Fruit fly (Drosophila melanogaster): ENCODE data around the gene CG42324.

The CG42324 gene

DNA sequence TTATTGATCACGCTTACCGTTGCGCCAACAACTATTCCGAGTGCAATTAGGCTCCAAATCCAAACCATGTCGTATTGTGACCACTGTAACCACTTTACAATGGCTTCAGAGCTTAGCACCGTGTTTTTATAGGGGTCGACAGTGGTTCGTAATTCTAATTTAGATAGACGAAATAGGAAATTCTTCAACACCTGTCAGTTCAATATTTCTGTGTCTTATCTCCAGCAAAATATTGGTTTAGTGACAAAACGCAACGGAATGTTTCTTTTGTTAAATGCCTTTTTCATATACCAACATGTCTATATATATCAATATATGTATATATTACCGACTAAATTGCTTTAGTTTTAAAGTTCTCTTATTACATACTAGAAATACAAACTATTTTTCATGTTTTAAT lies 12.3 kb downstream of the CG42324 start, which contains the start of gene CG43074:
CG43074 (minus strand) TSS at position 101 of the 400 bp plus-strand sequence.
- TF ChIP-seq CG8319 (GFP tag; optimal IDR thresholded peaks at IDR 0.05) (no peak), esn (GFP tag; optimal IDR thresholded peaks at IDR 0.05) (no peak), CG6854 (GFP tag; optimal IDR thresholded peaks at IDR 0.05) (no peak), Hr38 (GFP tag; optimal IDR thresholded peaks at IDR 0.05) (no peak), CG15336 (GFP tag; IDR thresholded peaks at IDR 0.05) (no peak), net (GFP tag; optimal IDR thresholded peaks at IDR 0.05) (no peak), CG11294 (GFP tag; IDR thresholded peaks at IDR 0.05) (no peak), CG6792 (GFP tag; optimal IDR thresholded peaks at IDR 0.05) (no peak), CG8119 (GFP tag; IDR thresholded peaks at IDR 0.05) (no peak), Ets96B (tag; optimal IDR thresholded peaks at IDR 0.05) (no peak), CG16779 (tag; optimal IDR thresholded peaks at IDR 0.05) (no peak), fd59A (GFP tag; optimal IDR thresholded peaks at IDR 0.05) (no peak), topi (GFP tag; optimal IDR thresholded peaks at IDR 0.05) (no peak), CG34406 (GFP tag; optimal IDR thresholded peaks at IDR 0.05) (no peak), Gug (GFP tag; IDR thresholded peaks at IDR 0.05) (no peak), fkh (GFP tag; optimal IDR thresholded peaks at IDR 0.05) (no peak), Ets21C (GFP tag; optimal IDR thresholded peaks at IDR 0.05) (no peak)

DNA sequence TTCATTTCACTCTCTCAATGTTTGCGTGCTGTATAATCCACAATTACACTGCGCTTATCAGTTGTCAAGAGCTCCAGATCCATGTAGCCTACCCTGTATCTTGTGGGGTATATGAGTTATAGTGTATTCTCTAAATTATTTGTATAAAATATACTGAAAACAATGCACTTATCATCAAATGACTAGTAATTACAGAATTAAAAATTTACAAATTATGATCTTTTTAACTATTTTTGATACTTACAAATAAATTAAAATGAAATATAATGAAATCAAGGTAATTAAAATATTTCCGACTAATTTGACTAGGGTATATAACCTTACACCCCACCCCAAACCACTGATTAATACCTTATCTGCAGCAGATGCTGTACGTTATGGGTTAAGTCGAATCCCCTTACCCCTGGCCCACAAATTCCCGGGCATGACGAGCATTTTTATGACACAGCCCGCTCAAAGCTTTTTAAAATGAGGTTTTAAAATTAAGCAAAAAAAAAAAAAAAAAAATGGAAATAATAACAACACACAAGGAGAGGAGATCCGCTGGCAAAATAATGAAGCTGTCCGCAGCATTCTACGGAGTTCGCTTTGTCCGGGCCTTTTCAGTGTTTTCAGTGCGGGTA lies 13.0 kb downstream of the CG42324 start:
- TF ChIP-seq CG8319 (GFP tag; optimal IDR thresholded peaks at IDR 0.05) = no peak
- peak; percentile 73 for TF ChIP-seq Eip78C (GFP tag)
- TF ChIP-seq CG31627 (GFP tag; optimal IDR thresholded peaks at IDR 0.05) = no peak
- no peak for TF ChIP-seq Sox102F (GFP tag; optimal IDR thresholded peaks at IDR 0.05)
- peak; percentile 14 for TF ChIP-seq esn (GFP tag; optimal IDR thresholded peaks at IDR 0.05)
- no peak for TF ChIP-seq Eip93F (GFP tag; optimal IDR thresholded peaks at IDR 0.05)
- TF ChIP-seq CG8632 (GFP tag; optimal IDR thresholded peaks at IDR 0.05) = no peak
- peak; percentile 0 for TF ChIP-seq pdm3 (GFP tag; optimal IDR thresholded peaks at IDR 0.05)
- no peak for TF ChIP-seq Sox15 (GFP tag; optimal IDR thresholded peaks at IDR 0.05)
- no peak for TF ChIP-seq vri (GFP tag; optimal IDR thresholded peaks at IDR 0.05)
- TF ChIP-seq Smox (GFP tag; optimal IDR thresholded peaks at IDR 0.05) = peak; percentile 12
- TF ChIP-seq topi (GFP tag; optimal IDR thresholded peaks at IDR 0.05) = no peak
- no peak for TF ChIP-seq Blimp-1 (GFP tag; optimal IDR thresholded peaks at IDR 0.05)
- TF ChIP-seq CG6163 (GFP tag; IDR thresholded peaks at IDR 0.05) = no peak
- no peak for TF ChIP-seq CG16779 (tag; optimal IDR thresholded peaks at IDR 0.05)
- no peak for TF ChIP-seq Ets21C (GFP tag; optimal IDR thresholded peaks at IDR 0.05)
- TF ChIP-seq Ets96B (tag; optimal IDR thresholded peaks at IDR 0.05) = peak; percentile 31
- TF ChIP-seq CG32006 (GFP tag; optimal IDR thresholded peaks at IDR 0.05) = peak; percentile 9
- no peak for TF ChIP-seq acj6 (GFP tag; optimal IDR thresholded peaks at IDR 0.05)
- no peak for TF ChIP-seq CG11902 (GFP tag; optimal IDR thresholded peaks at IDR 0.05)
- no peak for TF ChIP-seq net (GFP tag; optimal IDR thresholded peaks at IDR 0.05)
- TF ChIP-seq fd85E (GFP tag; optimal IDR thresholded peaks at IDR 0.05) = no peak
- no peak for TF ChIP-seq CG9139 (GFP tag; optimal IDR thresholded peaks at IDR 0.05)
- TF ChIP-seq CG7368 (GFP tag; optimal IDR thresholded peaks at IDR 0.05) = no peak
- no peak for TF ChIP-seq CG10669 (GFP tag; optimal IDR thresholded peaks at IDR 0.05)
- no peak for TF ChIP-seq Sox14 (GFP tag; optimal IDR thresholded peaks at IDR 0.05)
- TF ChIP-seq Gug (GFP tag; IDR thresholded peaks at IDR 0.05) = no peak
- no peak for TF ChIP-seq Hr39 (GFP tag; optimal IDR thresholded peaks at IDR 0.05)
- no peak for TF ChIP-seq spab (GFP tag; optimal IDR thresholded peaks at IDR 0.05)
- no peak for TF ChIP-seq CG10631 (GFP tag; optimal IDR thresholded peaks at IDR 0.05)
- TF ChIP-seq achi (GFP tag; optimal IDR thresholded peaks at IDR 0.05) = no peak
- TF ChIP-seq CG11294 (GFP tag; IDR thresholded peaks at IDR 0.05) = no peak
- no peak for TF ChIP-seq salr (GFP tag; optimal IDR thresholded peaks at IDR 0.05)
- TF ChIP-seq fd59A (GFP tag; optimal IDR thresholded peaks at IDR 0.05) = no peak
- no peak for TF ChIP-seq Hr38 (GFP tag; optimal IDR thresholded peaks at IDR 0.05)
- no peak for TF ChIP-seq CG11762 (GFP tag; optimal IDR thresholded peaks at IDR 0.05; ENCODE audit: insufficient read depth)
- no peak for TF ChIP-seq CG6792 (GFP tag; optimal IDR thresholded peaks at IDR 0.05)
- no peak for TF ChIP-seq cyc (GFP tag; optimal IDR thresholded peaks at IDR 0.05)
- no peak for TF ChIP-seq CG1621 (tag; optimal IDR thresholded peaks at IDR 0.05)
- TF ChIP-seq CG34406 (GFP tag; optimal IDR thresholded peaks at IDR 0.05) = peak; percentile 14
- TF ChIP-seq dsx (GFP tag; optimal IDR thresholded peaks at IDR 0.05; ENCODE audit: poor library complexity, severe bottlenecking) = no peak
- no peak for TF ChIP-seq CG15336 (GFP tag; IDR thresholded peaks at IDR 0.05)
- no peak for TF ChIP-seq CG3919 (GFP tag; optimal IDR thresholded peaks at IDR 0.05)
- no peak for TF ChIP-seq Met (GFP tag; optimal IDR thresholded peaks at IDR 0.05)
- TF ChIP-seq CG3032 (tag; optimal IDR thresholded peaks at IDR 0.05) = peak; percentile 16
